Worm (Caenorhabditis elegans): ENCODE results near the gene F32D8.8.

DNA sequence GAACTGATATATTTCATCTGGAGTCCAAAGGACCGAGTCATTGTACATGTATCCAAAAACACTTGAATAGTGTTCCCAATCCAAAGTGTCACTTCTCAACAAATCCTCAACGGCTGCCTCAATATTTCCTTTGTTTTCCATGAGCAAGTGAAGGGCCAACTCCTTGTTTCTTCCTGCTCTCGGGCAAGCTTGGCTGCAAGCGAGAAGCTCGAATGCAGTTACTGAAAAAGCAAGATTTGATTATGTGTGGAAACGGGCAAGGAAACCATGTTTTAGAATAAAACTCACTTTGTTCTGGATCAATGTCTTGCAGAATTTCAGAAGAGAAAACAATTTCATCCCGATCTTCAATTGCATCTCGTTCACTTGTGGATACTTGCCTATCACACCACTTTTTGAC lies 48.4 kb downstream of the F32D8.8 start:
- no peak for TF ChIP-seq W03F9.2 (tag; optimal IDR thresholded peaks at IDR 0.05)
- no peak for TF ChIP-seq dao-5 (tag; optimal IDR thresholded peaks at IDR 0.05)
- no peak for TF ChIP-seq him-1 (tag; optimal IDR thresholded peaks at IDR 0.05)

Data from whole organism, L4/young adult.